Fruit fly (Drosophila melanogaster) whole organism, embryonic: Measurements from ENCODE around the gene Cln7.

Experiments used
- Ada2b ChIP-seq: fragments of 200-800 bp; sonication (Bioruptor generic); IDR thresholded peaks from 2 replicates; pipeline ENCODE4 v1.3.6; 2022; ENCODE audit warnings: missing biosample characterization, missing genetic modification characterization
- Bgb ChIP-seq: fragments of 200-800 bp; sonication (Bioruptor generic); IDR thresholded peaks from 2 replicates; pipeline ENCODE4 v1.3.6; 2022; ENCODE audit warnings: missing biosample characterization, missing genetic modification characterization; ENCODE audit not compliant: partially characterized antibody
- BtbVII ChIP-seq: fragments of 200-800 bp; sonication (Bioruptor generic); optimal IDR thresholded peaks from 3 replicates; lab custom pipeline; 2017; ENCODE audit warnings: missing biosample characterization, mild to moderate bottlenecking, missing genetic modification characterization
- C15 ChIP-seq: fragments of 200-800 bp; sonication (Bioruptor generic); IDR thresholded peaks from 3 replicates; pipeline ENCODE4 v1.3.6; 2022; ENCODE audit warnings: missing biosample characterization, missing genetic modification characterization
- CG11085 ChIP-seq: fragments of 200-800 bp; sonication (Bioruptor generic); IDR thresholded peaks from 2 replicates; pipeline ENCODE4 v1.3.6; 2022; ENCODE audit warnings: missing biosample characterization, missing genetic modification characterization
- CG13894 ChIP-seq: fragments of 200-800 bp; sonication (Bioruptor generic); optimal IDR thresholded peaks from 3 replicates; lab custom pipeline; 2018; ENCODE audit warnings: missing biosample characterization, mild to moderate bottlenecking, missing genetic modification characterization, moderate library complexity
- CG14441 ChIP-seq: fragments of 200-800 bp; sonication (Bioruptor generic); IDR thresholded peaks from 2 replicates; pipeline ENCODE4 v1.3.6; 2022; ENCODE audit warnings: missing biosample characterization, missing genetic modification characterization
- CG16779 ChIP-seq: fragments of 200-800 bp; sonication (Bioruptor generic); IDR thresholded peaks from 2 replicates; pipeline ENCODE4 v1.3.6; 2022; ENCODE audit warnings: missing biosample characterization, missing genetic modification characterization
- CG16815 ChIP-seq: fragments of 200-800 bp; sonication (Bioruptor generic); optimal IDR thresholded peaks from 3 replicates; lab custom pipeline; 2017; ENCODE audit warnings: missing biosample characterization, mild to moderate bottlenecking, missing genetic modification characterization
- CG17385 ChIP-seq: fragments of 200-800 bp; sonication (Bioruptor generic); optimal IDR thresholded peaks from 3 replicates; lab custom pipeline; 2018; ENCODE audit warnings: missing biosample characterization, mild to moderate bottlenecking, missing genetic modification characterization
- CG2202 ChIP-seq: fragments of 200-800 bp; sonication (Bioruptor generic); optimal IDR thresholded peaks from 2 replicates; lab custom pipeline; 2018; ENCODE audit warnings: missing biosample characterization, mild to moderate bottlenecking, missing genetic modification characterization
- CG3065 ChIP-seq: fragments of 200-800 bp; sonication (Bioruptor generic); optimal IDR thresholded peaks from 2 replicates; lab custom pipeline; 2016; ENCODE audit warnings: missing biosample characterization, missing genetic modification characterization
- CG3838 ChIP-seq: fragments of 200-800 bp; sonication (Bioruptor generic); optimal IDR thresholded peaks from 3 replicates; lab custom pipeline; 2016; ENCODE audit warnings: missing biosample characterization, missing genetic modification characterization
- CG3847 ChIP-seq: fragments of 200-800 bp; sonication (Bioruptor generic); IDR thresholded peaks from 2 replicates; pipeline ENCODE4 v1.3.6; 2022; ENCODE audit warnings: missing biosample characterization, missing genetic modification characterization
- CG4854 ChIP-seq: fragments of 200-800 bp; sonication (Bioruptor generic); optimal IDR thresholded peaks from 2 replicates; lab custom pipeline; 2016; ENCODE audit warnings: missing biosample characterization, missing genetic modification characterization, inconsistent platforms
- CG8089 ChIP-seq: fragments of 200-800 bp; sonication (Bioruptor generic); optimal IDR thresholded peaks from 3 replicates; lab custom pipeline; 2016; ENCODE audit warnings: missing biosample characterization, missing genetic modification characterization
- CG8924 ChIP-seq: fragments of 200-800 bp; optimal IDR thresholded peaks from 3 replicates; lab custom pipeline; 2019; ENCODE audit warnings: missing biosample characterization, mild to moderate bottlenecking, missing genetic modification characterization, moderate library complexity
- Dref ChIP-seq: fragments of 200-800 bp; sonication (Bioruptor generic); IDR thresholded peaks from 2 replicates; pipeline ENCODE4 v1.3.6; 2022; ENCODE audit warnings: missing biosample characterization, missing genetic modification characterization
- Fer2 ChIP-seq: fragments of 200-800 bp; sonication (Bioruptor generic); optimal IDR thresholded peaks from 2 replicates; lab custom pipeline; 2018; ENCODE audit warnings: missing biosample characterization, mild to moderate bottlenecking, missing genetic modification characterization, moderate library complexity
- HLHmδ ChIP-seq: fragments of 200-800 bp; sonication (Bioruptor generic); optimal IDR thresholded peaks from 2 replicates; lab custom pipeline; 2018; ENCODE audit warnings: missing biosample characterization, mild to moderate bottlenecking, missing genetic modification characterization, moderate library complexity
- Hr3 ChIP-seq: fragments of 200-800 bp; sonication (Bioruptor generic); optimal IDR thresholded peaks from 3 replicates; lab custom pipeline; 2016; ENCODE audit warnings: missing biosample characterization, missing genetic modification characterization
- Hr39 ChIP-seq: fragments of >200 bp; optimal IDR thresholded peaks from 2 replicates; lab custom pipeline; 2017
- Nf-YA ChIP-seq: fragments of 200-800 bp; sonication (Bioruptor generic); IDR thresholded peaks from 2 replicates; pipeline ENCODE4 v1.3.6; 2022; ENCODE audit warnings: missing biosample characterization, missing genetic modification characterization
- Nf-YB ChIP-seq: fragments of 200-800 bp; sonication (Bioruptor generic); optimal IDR thresholded peaks from 3 replicates; lab custom pipeline; 2019; ENCODE audit warnings: missing biosample characterization, mild to moderate bottlenecking, missing genetic modification characterization, moderate library complexity
- Optix ChIP-seq: fragments of 200-800 bp; sonication (Bioruptor generic); IDR thresholded peaks from 3 replicates; pipeline ENCODE4 v1.3.6; 2022; ENCODE audit warnings: missing biosample characterization, missing genetic modification characterization
- Ravus ChIP-seq: fragments of 200-800 bp; sonication (Bioruptor generic); IDR thresholded peaks from 2 replicates; pipeline ENCODE4 v1.3.6; 2022; ENCODE audit warnings: missing biosample characterization, missing genetic modification characterization
- TFAM ChIP-seq: fragments of 200-800 bp; sonication (Bioruptor generic); optimal IDR thresholded peaks from 2 replicates; lab custom pipeline; 2017; ENCODE audit warnings: missing biosample characterization, missing genetic modification characterization, inconsistent platforms
- Xbp1 ChIP-seq: fragments of 200-800 bp; sonication (Bioruptor generic); optimal IDR thresholded peaks from 3 replicates; lab custom pipeline; 2016; ENCODE audit warnings: missing biosample characterization, mild to moderate bottlenecking, missing genetic modification characterization
- YL-1 ChIP-seq: fragments of 200-800 bp; sonication (Bioruptor generic); optimal IDR thresholded peaks from 3 replicates; lab custom pipeline; 2017; ENCODE audit warnings: missing biosample characterization, mild to moderate bottlenecking, missing genetic modification characterization
- bsh ChIP-seq, 2 experiments: fragments of 200-800 bp; sonication (Bioruptor generic); optimal IDR thresholded peaks; 2 replicates each; lab custom pipeline; 2017 to 2018; ENCODE audit warnings: mild to moderate bottlenecking in 2 of 2, missing biosample characterization in 2 of 2, missing genetic modification characterization in 2 of 2, moderate library complexity in 1 of 2
- cg ChIP-seq: fragments of 200-800 bp; sonication (Bioruptor generic); optimal IDR thresholded peaks from 3 replicates; lab custom pipeline; 2019; ENCODE audit warnings: missing biosample characterization, mild to moderate bottlenecking, missing genetic modification characterization, moderate library complexity
- disco-r ChIP-seq: fragments of 200-800 bp; sonication (Bioruptor generic); optimal IDR thresholded peaks from 2 replicates; lab custom pipeline; 2016; ENCODE audit warnings: missing biosample characterization, missing genetic modification characterization
- esg ChIP-seq: fragments of 200-800 bp; sonication (Bioruptor generic); conservative IDR thresholded peaks from 2 replicates; pipeline ENCODE4 v1.3.6; 2022; ENCODE audit warnings: missing biosample characterization, missing genetic modification characterization
- eyg ChIP-seq: fragments of 200-800 bp; sonication (Bioruptor generic); optimal IDR thresholded peaks from 3 replicates; lab custom pipeline; 2016; ENCODE audit warnings: missing biosample characterization, missing genetic modification characterization
- fru ChIP-seq: fragments of >200 bp; optimal IDR thresholded peaks from 2 replicates; lab custom pipeline; 2017
- gem ChIP-seq: fragments of 200-800 bp; sonication (Bioruptor generic); optimal IDR thresholded peaks from 2 replicates; lab custom pipeline; 2019; ENCODE audit warnings: missing biosample characterization, mild to moderate bottlenecking, missing genetic modification characterization, moderate library complexity
- gsb ChIP-seq: fragments of 200-800 bp; sonication (Bioruptor generic); IDR thresholded peaks from 2 replicates; pipeline ENCODE4 v1.3.6; 2022; ENCODE audit warnings: missing biosample characterization, missing genetic modification characterization
- gt ChIP-seq: fragments of 200-800 bp; sonication (Bioruptor generic); IDR thresholded peaks from 2 replicates; pipeline ENCODE4 v1.3.6; 2022; ENCODE audit warnings: missing biosample characterization, missing genetic modification characterization
- jigr1 ChIP-seq: fragments of 200-800 bp; sonication (Bioruptor generic); IDR thresholded peaks from 3 replicates; pipeline ENCODE4 v1.3.6; 2022; ENCODE audit warnings: missing biosample characterization, missing genetic modification characterization
- ken ChIP-seq: fragments of 200-800 bp; sonication (Bioruptor generic); IDR thresholded peaks from 3 replicates; pipeline ENCODE4 v1.3.6; 2022; ENCODE audit warnings: missing biosample characterization, missing genetic modification characterization
- lab ChIP-seq: fragments of 200-800 bp; sonication (Bioruptor generic); optimal IDR thresholded peaks from 3 replicates; lab custom pipeline; 2017; ENCODE audit warnings: missing biosample characterization, missing genetic modification characterization, mild to moderate bottlenecking, moderate library complexity, missing genetic modification reagents
- lov ChIP-seq, 2 experiments: fragments of 200-800 bp in 1 of 2; fragments of >200 bp in 1 of 2; sonication (Bioruptor generic) in 1 of 2; IDR thresholded peaks in 1 of 2; optimal IDR thresholded peaks in 1 of 2; 2 replicates in 1 of 2; 3 replicates in 1 of 2; pipeline versions ENCODE4 v1.3.6 to Lab custom; 2017 to 2022; ENCODE audit warnings: missing biosample characterization in 1 of 2, missing genetic modification characterization in 1 of 2
- oc ChIP-seq: fragments of 200-800 bp; sonication (Bioruptor generic); optimal IDR thresholded peaks from 2 replicates; lab custom pipeline; 2018; ENCODE audit warnings: missing biosample characterization, mild to moderate bottlenecking, missing genetic modification characterization, moderate library complexity
- pita ChIP-seq: fragments of 200-800 bp; sonication (Bioruptor generic); optimal IDR thresholded peaks from 2 replicates; lab custom pipeline; 2017; ENCODE audit warnings: missing biosample characterization, mild to moderate bottlenecking, missing genetic modification characterization
- pzg ChIP-seq: fragments of 200-800 bp; sonication (Bioruptor generic); optimal IDR thresholded peaks from 3 replicates; lab custom pipeline; 2018; ENCODE audit warnings: missing biosample characterization, mild to moderate bottlenecking, missing genetic modification characterization, moderate library complexity
- slbo ChIP-seq: fragments of 200-800 bp; sonication (Bioruptor generic); IDR thresholded peaks from 2 replicates; pipeline ENCODE4 v1.3.6; 2022; ENCODE audit warnings: missing biosample characterization, missing genetic modification characterization
- sr ChIP-seq: fragments of 200-800 bp; sonication (Bioruptor generic); IDR thresholded peaks from 3 replicates; pipeline ENCODE4 v1.3.6; 2022; ENCODE audit warnings: missing biosample characterization, missing genetic modification characterization
- trh ChIP-seq: fragments of 200-800 bp; sonication (Bioruptor generic); optimal IDR thresholded peaks from 2 replicates; lab custom pipeline; 2016; ENCODE audit warnings: missing biosample characterization, missing genetic modification characterization
- vnd ChIP-seq: fragments of 200-800 bp; sonication (Bioruptor generic); IDR thresholded peaks from 3 replicates; pipeline ENCODE4 v1.3.6; 2022; ENCODE audit warnings: missing biosample characterization, missing genetic modification characterization; ENCODE audit not compliant: partially characterized antibody
- wor ChIP-seq: fragments of 200-800 bp; sonication (Bioruptor generic); IDR thresholded peaks from 2 replicates; pipeline ENCODE4 v1.3.6; 2022; ENCODE audit warnings: missing biosample characterization, missing genetic modification characterization
- zf30C ChIP-seq: fragments of 200-800 bp; sonication (Bioruptor generic); optimal IDR thresholded peaks from 3 replicates; lab custom pipeline; 2018; ENCODE audit warnings: missing biosample characterization, mild to moderate bottlenecking, missing genetic modification characterization

Cln7 gene

DNA sequence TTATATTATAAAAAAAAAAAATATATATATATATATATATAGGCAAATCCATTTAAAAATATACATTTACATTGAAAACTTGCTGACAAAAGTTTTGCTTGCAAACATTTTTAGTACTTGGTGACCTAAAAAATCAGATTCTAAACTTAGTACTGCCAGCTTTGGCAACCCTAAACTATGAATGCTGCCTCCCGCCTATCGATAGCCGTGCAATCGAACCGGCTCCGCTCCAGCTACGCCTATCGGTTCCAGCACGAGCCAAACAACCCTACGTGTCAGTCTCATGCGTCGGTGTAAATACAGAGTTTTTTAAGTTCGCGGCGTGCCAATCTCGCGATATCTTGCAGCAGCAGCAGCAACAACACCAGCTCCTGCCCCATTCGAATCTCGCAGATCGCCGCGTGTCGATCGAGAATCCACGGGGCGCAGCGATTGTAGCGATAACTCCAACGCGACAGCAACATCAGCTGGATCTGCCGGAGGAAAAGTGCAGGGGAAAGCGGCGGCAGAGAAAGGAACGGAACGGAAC is 15.4 kb upstream of the Cln7 start, which contains the start of gene Sec63 (continued):
- peak; percentile 36 for TF ChIP-seq CG8924 (tag; lab: Kevin White, UChicago)
- no peak for TF ChIP-seq Hr39
- 0 out of 2 replicates have a peak, but pooled peaks have one; percentile 9 for TF ChIP-seq Ravus (GFP tag; lab: Robert Waterston, UW)
- TF ChIP-seq CG17385: no peak
- TF ChIP-seq slbo (GFP tag; lab: Robert Waterston, UW): peak; percentile 78
- peak; percentile 21 for TF ChIP-seq BtbVII (GFP tag; lab: Kevin White, UChicago)
- no peak for TF ChIP-seq lov (optimal IDR thresholded peaks at IDR 0.05; lab: Kevin White, UChicago)
- TF ChIP-seq lov (GFP tag; IDR thresholded peaks at IDR 0.05; lab: Robert Waterston, UW): 0 out of 3 replicates have a peak, but pooled peaks have one; percentile 54
- peak; percentile 59 for TF ChIP-seq Hr3 (GFP tag; lab: Kevin White, UChicago)
- TF ChIP-seq zf30C (GFP tag; lab: Kevin White, UChicago): peak; percentile 3
- TF ChIP-seq CG14441 (GFP tag; lab: Robert Waterston, UW): peak; percentile 64; the same call in 1 of the 2 replicates
- peak; percentile 22; the same call in 1 of the 2 replicates for TF ChIP-seq CG11085
- no peak for TF ChIP-seq C15 (GFP tag; lab: Robert Waterston, UW)
- TF ChIP-seq CG2202 (tag; lab: Kevin White, UChicago): no peak
- no peak for TF ChIP-seq TFAM (GFP tag; lab: Kevin White, UChicago)
- peak; percentile 78 for TF ChIP-seq vnd (GFP tag; lab: Robert Waterston, UW)
- no peak for TF ChIP-seq Nf-YB
- no peak for TF ChIP-seq CG8089 (GFP tag; lab: Kevin White, UChicago)
- TF ChIP-seq Optix (GFP tag; lab: Robert Waterston, UW): no peak
- no peak for TF ChIP-seq pita (GFP tag; lab: Kevin White, UChicago)
- peak; percentile 77 for TF ChIP-seq pzg
- peak; percentile 2 for TF ChIP-seq CG3838 (GFP tag; lab: Kevin White, UChicago)
- TF ChIP-seq Bgb (GFP tag; lab: Robert Waterston, UW): peak; percentile 93
- TF ChIP-seq ken (GFP tag; lab: Robert Waterston, UW): peak; percentile 48; the same call in 1 of the 3 replicates
- 0 out of 2 replicates have a peak, but pooled peaks have one; percentile 4 for TF ChIP-seq Ada2b (GFP tag; lab: Robert Waterston, UW)
- no peak for TF ChIP-seq trh (GFP tag; lab: Kevin White, UChicago)
- peak; percentile 50 for TF ChIP-seq lab (GFP tag; lab: Kevin White, UChicago)
- peak; percentile 95 for TF ChIP-seq Dref (GFP tag; lab: Robert Waterston, UW)
- peak; percentile 74 for TF ChIP-seq CG3847 (GFP tag; lab: Robert Waterston, UW)
- TF ChIP-seq CG3065 (GFP tag; lab: Kevin White, UChicago): peak; percentile 52
- TF ChIP-seq Fer2 (tag; lab: Kevin White, UChicago): peak; percentile 26
- TF ChIP-seq jigr1 (GFP tag; lab: Robert Waterston, UW): no peak
- TF ChIP-seq CG16779 (GFP tag; lab: Robert Waterston, UW): 0 out of 2 replicates have a peak, but pooled peaks have one; percentile 42
- TF ChIP-seq fru (lab: Kevin White, UChicago): no peak
- no peak for TF ChIP-seq oc (tag; lab: Kevin White, UChicago)
- no peak for TF ChIP-seq Nf-YA (GFP tag; lab: Robert Waterston, UW)
- no peak for TF ChIP-seq gt (GFP tag; lab: Robert Waterston, UW)
- no peak for TF ChIP-seq cg (GFP tag; lab: Kevin White, UChicago)
- peak; percentile 42; the same call in 1 of the 2 replicates for TF ChIP-seq esg
- TF ChIP-seq gsb: no peak; the same call in 1 of the 2 replicates
- peak; percentile 67 for TF ChIP-seq Xbp1
- TF ChIP-seq disco-r (GFP tag; lab: Kevin White, UChicago): no peak
- TF ChIP-seq wor (GFP tag; lab: Robert Waterston, UW): no peak
- TF ChIP-seq HLHmδ (GFP tag; lab: Kevin White, UChicago): peak; percentile 96
- TF ChIP-seq bsh (GFP tag; optimal IDR thresholded peaks at IDR 0.05; lab: Kevin White, UChicago): peak in 1 of 2 experiments; percentile 32
- TF ChIP-seq gem: peak; percentile 71
- TF ChIP-seq CG4854 (GFP tag; lab: Kevin White, UChicago): no peak
- TF ChIP-seq eyg (GFP tag; lab: Kevin White, UChicago): no peak
- TF ChIP-seq CG13894 (tag; lab: Kevin White, UChicago): no peak
- TF ChIP-seq CG16815: no peak
- no peak for TF ChIP-seq sr (GFP tag; lab: Robert Waterston, UW)
- no peak for TF ChIP-seq YL-1 (GFP tag; lab: Kevin White, UChicago)
